Fruit fly (Drosophila melanogaster): Measurements from ENCODE around the gene CG12483.

CG12483 gene

dm6 chr3L:98275-98674 lies at the start of gene CG12483:
CG12483 (minus strand) TSS chr3L:98375.
- no peak for TF ChIP-seq noc (tag; optimal IDR thresholded peaks at IDR 0.05)

dm6 chr3L:145998-146576 lies 47.9 kb upstream of the CG12483 start, which contains the start of gene CG6845:
CG6845 (plus strand) TSS chr3L:146433.
- TF ChIP-seq noc (tag; optimal IDR thresholded peaks at IDR 0.05) = no peak

- no peak for TF ChIP-seq noc (tag; optimal IDR thresholded peaks at IDR 0.05)
Observed at dm6 chr3L:140838-141559, 42.8 kb upstream of the CG12483 start.

dm6 chr3L:139574-140567 lies 41.7 kb upstream of the CG12483 start:
- TF ChIP-seq noc (tag; optimal IDR thresholded peaks at IDR 0.05) = no peak

dm6 chr3L:137596-138169 lies 39.5 kb upstream of the CG12483 start:
- no peak for TF ChIP-seq noc (tag; optimal IDR thresholded peaks at IDR 0.05)

DNA sequence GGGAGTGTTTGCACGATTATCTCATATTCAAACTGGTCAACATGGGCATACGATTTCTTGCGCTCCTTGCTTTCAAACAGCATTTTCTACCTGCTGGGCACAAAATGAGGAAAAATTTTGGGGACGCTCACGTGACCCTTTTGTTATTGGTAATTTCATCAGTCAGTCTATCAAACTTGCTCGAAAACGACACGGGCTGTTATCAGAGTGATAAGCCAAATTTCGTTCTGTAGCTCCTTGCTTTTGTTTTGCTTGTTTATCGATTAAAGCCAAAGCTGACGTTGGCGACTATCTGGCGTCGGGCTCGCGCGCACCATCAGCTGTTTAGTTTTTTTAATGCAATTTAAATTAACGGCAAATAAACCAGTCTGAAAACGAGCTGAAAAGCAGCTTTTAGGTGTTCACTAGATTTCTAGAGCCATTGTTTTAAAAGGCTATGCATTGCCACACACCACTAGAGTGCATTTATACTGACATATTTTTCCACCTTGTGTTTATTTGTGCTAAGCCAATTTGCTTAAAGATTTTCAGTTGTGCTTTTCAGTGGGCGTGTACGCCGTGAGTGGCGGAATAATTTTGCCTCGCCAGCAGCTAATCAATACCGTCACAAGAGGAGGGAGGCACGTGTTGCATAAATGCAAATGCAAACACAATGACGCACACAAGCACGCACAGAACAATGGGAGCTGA lies 38.6 kb upstream of the CG12483 start:
- no peak for TF ChIP-seq noc (tag; optimal IDR thresholded peaks at IDR 0.05)

- no peak for TF ChIP-seq noc (tag; optimal IDR thresholded peaks at IDR 0.05)
Observed at dm6 chr3L:134868-135267, 36.7 kb upstream of the CG12483 start.

- no peak for TF ChIP-seq noc (tag; optimal IDR thresholded peaks at IDR 0.05)
Observed at dm6 chr3L:133806-134325, 35.7 kb upstream of the CG12483 start.

DNA sequence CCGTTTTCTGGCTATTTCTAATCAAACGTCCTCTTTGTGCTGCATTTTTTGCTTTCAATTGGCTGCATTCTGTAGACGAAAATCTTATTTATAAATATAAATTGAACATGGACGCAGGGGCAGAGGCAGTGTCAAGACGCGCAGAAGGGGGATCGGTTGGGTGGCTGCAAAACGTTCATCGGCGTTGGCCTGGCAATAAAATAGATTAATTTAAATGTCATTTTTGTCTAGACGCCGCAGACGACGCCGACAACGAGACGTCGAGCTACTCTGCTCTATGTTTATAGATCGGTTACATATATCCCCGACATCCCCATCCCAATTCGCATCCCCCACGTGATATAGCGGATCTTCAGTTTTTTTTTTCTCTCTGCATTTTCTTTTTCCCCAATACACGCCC lies 35.2 kb upstream of the CG12483 start:
- no peak for TF ChIP-seq noc (tag; optimal IDR thresholded peaks at IDR 0.05)

DNA sequence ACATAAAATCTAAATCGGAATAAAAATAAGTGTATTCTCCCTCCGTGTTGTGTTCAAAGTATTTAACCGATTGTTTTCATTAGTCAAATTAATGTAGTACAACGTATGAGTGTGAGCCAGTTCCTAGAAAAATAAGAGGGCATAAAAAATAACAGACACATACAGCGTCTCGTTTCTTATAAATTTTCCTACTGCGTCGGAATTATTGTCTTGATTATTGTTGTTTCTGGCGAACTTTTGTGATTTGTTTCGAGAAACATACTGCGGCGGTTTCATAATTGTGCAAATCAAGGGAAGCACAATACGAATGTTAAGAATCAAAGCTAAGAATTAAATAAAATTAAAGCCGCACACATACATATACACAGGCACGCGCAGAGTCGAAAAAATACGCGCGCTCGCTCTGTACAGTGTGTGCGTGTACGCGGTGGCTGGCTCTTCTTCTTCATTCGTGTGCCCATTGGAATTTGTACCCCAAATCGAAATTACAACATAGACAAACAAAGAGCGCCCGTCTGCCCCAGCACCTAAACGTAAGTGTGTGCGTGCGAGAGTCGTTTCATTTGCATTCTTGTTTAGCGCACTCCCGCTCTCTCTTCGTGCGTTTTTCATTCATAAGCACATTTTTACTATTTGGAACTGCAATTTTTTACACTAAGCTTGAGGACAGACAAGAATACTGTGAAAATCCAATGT lies 34.0 kb upstream of the CG12483 start:
- no peak for TF ChIP-seq noc (tag; optimal IDR thresholded peaks at IDR 0.05)

- TF ChIP-seq noc (tag; optimal IDR thresholded peaks at IDR 0.05) = peak; percentile 40
Observed at dm6 chr3L:131151-131997, 33.2 kb upstream of the CG12483 start.

DNA sequence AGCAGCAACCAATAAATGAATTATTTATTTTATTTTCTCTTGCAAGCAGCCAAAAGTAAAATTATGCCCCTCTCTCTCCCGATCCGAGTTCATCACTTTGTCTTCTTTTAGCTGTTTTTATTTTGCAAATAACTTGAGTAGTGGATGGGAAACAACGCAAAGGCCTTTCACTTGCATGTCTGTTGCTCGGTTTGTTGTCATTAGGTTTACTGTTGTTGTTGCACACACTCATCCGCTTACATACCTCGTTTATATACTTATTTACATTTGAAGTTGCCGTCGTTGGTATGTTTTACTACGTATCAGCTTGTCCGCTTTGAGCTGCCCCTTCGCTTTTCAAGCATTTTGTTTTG lies 32.6 kb upstream of the CG12483 start:
- TF ChIP-seq noc (tag; optimal IDR thresholded peaks at IDR 0.05) = no peak

DNA sequence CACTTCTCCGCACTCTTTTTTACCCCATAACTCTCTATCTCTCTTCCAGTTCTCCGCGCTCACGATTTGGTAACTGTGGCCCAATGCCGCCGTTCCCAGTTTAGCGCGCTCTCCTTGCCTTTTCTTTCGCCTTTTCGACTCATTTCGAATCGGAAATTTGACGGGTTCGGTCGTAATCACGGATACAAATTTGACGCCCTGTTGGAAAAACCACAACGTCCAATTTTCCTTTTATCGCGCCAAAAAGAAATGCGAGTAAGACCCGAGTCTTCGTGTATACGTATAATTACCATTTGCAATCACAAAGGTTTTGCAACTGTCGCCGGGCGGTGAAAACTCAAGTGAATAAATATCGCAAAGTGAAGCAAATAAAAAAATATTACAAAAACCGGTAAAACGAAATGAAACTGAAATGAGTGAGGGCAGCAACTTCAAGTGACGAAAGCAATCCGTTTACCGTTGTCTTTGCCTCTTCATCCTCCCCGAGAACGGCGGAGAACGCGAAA lies 31.2 kb upstream of the CG12483 start, which contains the start of gene Pdk1:
Pdk1 (plus strand) TSS at position 140 of the 506 bp plus-strand sequence.
- peak; percentile 28 for TF ChIP-seq noc (tag; optimal IDR thresholded peaks at IDR 0.05)
